Worm (Caenorhabditis elegans) whole organism, young adult: ENCODE data around the gene T16H12.9.

ENCODE experiments used
- B0019.2 ChIP-seq: fragments of 200-800 bp; sonication (Bioruptor generic); conservative IDR thresholded peaks from 2 replicates; pipeline ENCODE4 v1.3.6; 2022; ENCODE audit warnings: missing genetic modification reagents, missing genetic modification characterization, missing compliant biosample characterization
- C06A6.2 ChIP-seq: fragments of 200-800 bp; sonication (Bioruptor generic); conservative IDR thresholded peaks from 2 replicates; pipeline ENCODE4 v1.3.6; 2022; ENCODE audit warnings: missing genetic modification characterization, missing compliant biosample characterization
- D2030.7 ChIP-seq: fragments of 200-800 bp; sonication (Bioruptor generic); IDR thresholded peaks from 2 replicates; pipeline ENCODE4 v1.3.6; 2022; ENCODE audit warnings: missing genetic modification reagents, missing genetic modification characterization, missing compliant biosample characterization
- F57C9.4 ChIP-seq: sonication (generic microtip); optimal IDR thresholded peaks from 2 replicates; lab custom pipeline; 2017; ENCODE audit warnings: mild to moderate bottlenecking, missing genetic modification characterization, missing compliant biosample characterization
- K12H6.12 ChIP-seq: fragments of 200-800 bp; sonication (Bioruptor generic); optimal IDR thresholded peaks from 2 replicates; lab custom pipeline; 2018; ENCODE audit warnings: mild to moderate bottlenecking, missing genetic modification characterization, missing compliant biosample characterization
- ZK185.1 ChIP-seq: sonication (generic microtip); optimal IDR thresholded peaks from 2 replicates; lab custom pipeline; 2016; ENCODE audit warnings: mild to moderate bottlenecking, missing genetic modification characterization, missing compliant biosample characterization; ENCODE audit not compliant: poor library complexity, severe bottlenecking
- aptf-2 ChIP-seq: fragments of 200-800 bp; sonication (Bioruptor generic); conservative IDR thresholded peaks from 2 replicates; pipeline ENCODE4 v1.3.6; 2022; ENCODE audit warnings: missing genetic modification reagents, missing genetic modification characterization, missing compliant biosample characterization
- attf-3 ChIP-seq: fragments of 200-800 bp; sonication (Bioruptor generic); conservative IDR thresholded peaks from 2 replicates; pipeline ENCODE4 v1.3.6; 2022; ENCODE audit warnings: missing genetic modification reagents, missing genetic modification characterization, missing compliant biosample characterization
- attf-5 ChIP-seq: fragments of 200-800 bp; sonication (Bioruptor generic); optimal IDR thresholded peaks from 2 replicates; lab custom pipeline; 2018; ENCODE audit warnings: mild to moderate bottlenecking, missing genetic modification characterization, missing compliant biosample characterization
- bed-2 ChIP-seq: fragments of 200-800 bp; sonication (Bioruptor generic); IDR thresholded peaks from 2 replicates; pipeline ENCODE4 v1.3.6; 2022; ENCODE audit warnings: missing genetic modification reagents, missing genetic modification characterization, missing compliant biosample characterization
- ceh-27 ChIP-seq: fragments of 200-800 bp; sonication (Bioruptor generic); optimal IDR thresholded peaks from 2 replicates; lab custom pipeline; 2018; ENCODE audit warnings: mild to moderate bottlenecking, missing genetic modification characterization, moderate library complexity, missing compliant biosample characterization
- ceh-91 ChIP-seq: fragments of 200-800 bp; sonication (Bioruptor generic); IDR thresholded peaks from 2 replicates; pipeline ENCODE4 v1.3.6; 2022; ENCODE audit warnings: missing genetic modification reagents, missing genetic modification characterization, missing compliant biosample characterization
- die-1 ChIP-seq: sonication (generic microtip); optimal IDR thresholded peaks from 2 replicates; lab custom pipeline; 2016; ENCODE audit warnings: missing genotype, mild to moderate bottlenecking, missing genetic modification characterization, missing compliant biosample characterization
- efl-1 ChIP-seq: fragments of 150-350 bp; optimal IDR thresholded peaks from 2 replicates; lab custom pipeline; 2014; ENCODE audit warnings: missing biosample characterization, missing genetic modification reagents, missing genetic modification characterization
- egl-44 ChIP-seq: fragments of 200-800 bp; sonication (Bioruptor generic); IDR thresholded peaks from 2 replicates; pipeline ENCODE4 v1.3.6; 2022; ENCODE audit warnings: missing genetic modification reagents, missing genetic modification characterization, missing compliant biosample characterization
- ekl-4 ChIP-seq: fragments of 200-800 bp; sonication (Bioruptor generic); IDR thresholded peaks from 2 replicates; pipeline ENCODE4 v1.3.6; 2022; ENCODE audit warnings: missing genetic modification reagents, missing genetic modification characterization, missing compliant biosample characterization
- fkh-3 ChIP-seq: sonication (generic microtip); optimal IDR thresholded peaks from 2 replicates; lab custom pipeline; 2016; ENCODE audit warnings: mild to moderate bottlenecking, missing genetic modification characterization, missing compliant biosample characterization
- gei-17 ChIP-seq: fragments of 200-800 bp; sonication (Bioruptor generic); optimal IDR thresholded peaks from 2 replicates; lab custom pipeline; 2018; ENCODE audit warnings: mild to moderate bottlenecking, missing genetic modification characterization, missing compliant biosample characterization
- hlh-12 ChIP-seq: sonication (generic microtip); optimal IDR thresholded peaks from 2 replicates; lab custom pipeline; 2016; ENCODE audit warnings: missing genetic modification characterization, missing compliant biosample characterization
- hmg-1.2 ChIP-seq: fragments of 200-800 bp; sonication (Bioruptor generic); IDR thresholded peaks from 2 replicates; pipeline ENCODE4 v1.3.6; 2022; ENCODE audit warnings: missing genetic modification reagents, missing genetic modification characterization, missing compliant biosample characterization
- let-526 ChIP-seq: fragments of 200-800 bp; sonication (Bioruptor generic); IDR thresholded peaks from 2 replicates; pipeline ENCODE4 v1.3.6; 2022; ENCODE audit warnings: missing genetic modification reagents, missing genetic modification characterization, missing compliant biosample characterization
- let-607 ChIP-seq, 2 experiments: fragments of 200-800 bp in 1 of 2; sonication (Bioruptor generic) in 1 of 2; sonication (generic microtip) in 1 of 2; optimal IDR thresholded peaks; 2 replicates each; lab custom pipeline; 2016 to 2018; ENCODE audit warnings: mild to moderate bottlenecking in 2 of 2, missing compliant biosample characterization in 2 of 2, missing genetic modification characterization in 2 of 2, moderate library complexity in 2 of 2, missing genotype in 1 of 2
- lin-40 ChIP-seq: sonication (generic microtip); optimal IDR thresholded peaks from 2 replicates; lab custom pipeline; 2016; ENCODE audit warnings: missing genetic modification characterization, mild to moderate bottlenecking, missing compliant biosample characterization, missing genotype, missing genetic modification reagents
- lir-1 ChIP-seq: fragments of 200-800 bp; sonication (Bioruptor generic); conservative IDR thresholded peaks from 2 replicates; pipeline ENCODE4 v1.3.6; 2022; ENCODE audit warnings: missing genetic modification reagents, missing genetic modification characterization, missing compliant biosample characterization
- lsl-1 ChIP-seq: fragments of 200-800 bp; sonication (Bioruptor generic); optimal IDR thresholded peaks from 2 replicates; lab custom pipeline; 2018; ENCODE audit warnings: mild to moderate bottlenecking, missing genetic modification characterization, moderate library complexity, missing compliant biosample characterization
- madf-10 ChIP-seq: sonication (generic microtip); optimal IDR thresholded peaks from 2 replicates; lab custom pipeline; 2016; ENCODE audit warnings: mild to moderate bottlenecking, missing genetic modification characterization, missing compliant biosample characterization
- madf-6 ChIP-seq: fragments of 200-800 bp; sonication (Bioruptor generic); IDR thresholded peaks from 2 replicates; pipeline ENCODE4 v1.3.6; 2022; ENCODE audit warnings: missing genetic modification reagents, missing genetic modification characterization, missing compliant biosample characterization
- mcd-1 ChIP-seq: fragments of 200-800 bp; sonication (Bioruptor generic); IDR thresholded peaks from 2 replicates; pipeline ENCODE4 v1.3.6; 2022; ENCODE audit warnings: missing genetic modification reagents, missing genetic modification characterization, missing compliant biosample characterization
- nhr-120 ChIP-seq: fragments of 200-800 bp; sonication (Bioruptor generic); IDR thresholded peaks from 2 replicates; pipeline ENCODE4 v1.3.6; 2022; ENCODE audit warnings: missing genetic modification characterization, missing compliant biosample characterization
- nhr-179 ChIP-seq: sonication (generic microtip); optimal IDR thresholded peaks from 2 replicates; lab custom pipeline; 2016; ENCODE audit warnings: mild to moderate bottlenecking, missing genetic modification characterization, missing compliant biosample characterization
- pha-4 ChIP-seq: fragments of 150-350 bp; sonication (generic microtip); optimal IDR thresholded peaks from 2 replicates; lab custom pipeline; 2014; ENCODE audit warnings: missing biosample characterization, missing genetic modification reagents, missing genetic modification characterization
- rec-8 ChIP-seq, 2 experiments: sonication (generic microtip); optimal IDR thresholded peaks; 2 replicates each; lab custom pipeline; 2016; ENCODE audit warnings: mild to moderate bottlenecking in 2 of 2, missing genetic modification characterization in 2 of 2, missing genetic modification reagents in 2 of 2, missing genotype in 2 of 2, missing biosample characterization in 1 of 2, missing compliant biosample characterization in 1 of 2, moderate library complexity in 1 of 2
- snpc-1.1 ChIP-seq: sonication (generic microtip); optimal IDR thresholded peaks from 2 replicates; lab custom pipeline; 2017; ENCODE audit warnings: missing genetic modification characterization, mild to moderate bottlenecking, missing compliant biosample characterization, antibody characterized with exemption, moderate library complexity, missing genotype, missing genetic modification reagents; ENCODE audit not compliant: insufficient read depth
- snpc-1.3 ChIP-seq: sonication (generic microtip); optimal IDR thresholded peaks from 2 replicates; lab custom pipeline; 2017; ENCODE audit warnings: missing genetic modification characterization, mild to moderate bottlenecking, missing compliant biosample characterization, antibody characterized with exemption, moderate library complexity, missing genotype, missing genetic modification reagents; ENCODE audit not compliant: insufficient read depth
- snpc-3.4 ChIP-seq: sonication (generic microtip); optimal IDR thresholded peaks from 2 replicates; lab custom pipeline; 2017; ENCODE audit warnings: missing genetic modification characterization, mild to moderate bottlenecking, missing compliant biosample characterization, antibody characterized with exemption, moderate library complexity, missing genotype, missing genetic modification reagents
- tbx-9 ChIP-seq: sonication (generic microtip); optimal IDR thresholded peaks from 2 replicates; lab custom pipeline; 2016; ENCODE audit warnings: borderline replicate concordance, missing genetic modification characterization, inconsistent platforms, missing compliant biosample characterization
- unc-130 ChIP-seq: sonication (generic microtip); optimal IDR thresholded peaks from 2 replicates; lab custom pipeline; 2016; ENCODE audit warnings: missing genetic modification reagents, missing genetic modification characterization, missing compliant biosample characterization
- xnd-1 ChIP-seq: sonication (generic microtip); optimal IDR thresholded peaks from 2 replicates; lab custom pipeline; 2016; ENCODE audit warnings: missing genotype, missing genetic modification reagents, missing genetic modification characterization, missing compliant biosample characterization
- zim-3 ChIP-seq: sonication (generic microtip); optimal IDR thresholded peaks from 2 replicates; lab custom pipeline; 2017; ENCODE audit warnings: mild to moderate bottlenecking, missing genetic modification characterization, moderate library complexity, missing compliant biosample characterization
- ztf-18 ChIP-seq: sonication (generic microtip); optimal IDR thresholded peaks from 2 replicates; lab custom pipeline; 2016; ENCODE audit warnings: missing genotype, mild to moderate bottlenecking, missing genetic modification characterization, missing compliant biosample characterization
- ztf-22 ChIP-seq: fragments of 200-800 bp; sonication (Bioruptor generic); optimal IDR thresholded peaks from 2 replicates; lab custom pipeline; 2018; ENCODE audit warnings: mild to moderate bottlenecking, missing genetic modification characterization, moderate library complexity, missing compliant biosample characterization
- ztf-6 ChIP-seq: fragments of 200-800 bp; sonication (Bioruptor generic); IDR thresholded peaks from 2 replicates; pipeline ENCODE4 v1.3.6; 2022; ENCODE audit warnings: missing genetic modification reagents, missing genetic modification characterization, missing compliant biosample characterization

Gene T16H12.9

DNA sequence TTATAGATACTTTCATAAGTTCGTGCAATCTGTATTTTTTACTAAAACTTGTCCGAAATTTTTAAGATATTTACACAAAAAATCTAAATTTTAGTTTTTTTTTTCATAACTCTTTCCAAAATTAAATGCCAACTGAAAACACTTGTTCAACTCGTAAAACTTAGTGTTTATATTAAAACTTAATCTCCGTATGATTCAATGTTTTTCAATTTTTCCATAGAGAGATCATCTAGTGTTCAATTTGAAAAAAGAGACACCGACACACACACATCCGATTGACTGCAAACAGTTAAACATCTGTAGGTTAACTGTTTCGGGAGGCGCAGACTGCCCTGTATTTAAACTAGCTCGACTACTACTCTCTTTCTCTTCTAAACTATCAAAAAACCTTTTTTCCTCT lies at the start of gene T16H12.9:
Gene T16H12.9, plus strand, starts transcription at position 301 of the 400 bp plus-strand sequence.
- TF ChIP-seq hmg-1.2 (GFP tag; lab: Robert Waterston, UW) (no peak), mcd-1 (GFP tag; lab: Robert Waterston, UW) (no peak), die-1 (tag; lab: Kevin White, UChicago) (no peak), egl-44 (GFP tag; lab: Robert Waterston, UW) (no peak), madf-6 (GFP tag; lab: Robert Waterston, UW) (no peak), hlh-12 (no peak), snpc-1.1 (tag; lab: Kevin White, UChicago) (no peak), madf-10 (tag; lab: Kevin White, UChicago) (no peak), F57C9.4 (tag; lab: Kevin White, UChicago) (no peak), pha-4 (tag; lab: Kevin White, UChicago) (no peak), nhr-179 (tag; lab: Kevin White, UChicago) (no peak), let-526 (no peak), D2030.7 (GFP tag; lab: Robert Waterston, UW) (no peak), fkh-3 (tag; lab: Kevin White, UChicago) (no peak), xnd-1 (tag; lab: Kevin White, UChicago) (no peak), zim-3 (tag; lab: Kevin White, UChicago) (no peak), lin-40 (tag; lab: Kevin White, UChicago) (no peak)

DNA sequence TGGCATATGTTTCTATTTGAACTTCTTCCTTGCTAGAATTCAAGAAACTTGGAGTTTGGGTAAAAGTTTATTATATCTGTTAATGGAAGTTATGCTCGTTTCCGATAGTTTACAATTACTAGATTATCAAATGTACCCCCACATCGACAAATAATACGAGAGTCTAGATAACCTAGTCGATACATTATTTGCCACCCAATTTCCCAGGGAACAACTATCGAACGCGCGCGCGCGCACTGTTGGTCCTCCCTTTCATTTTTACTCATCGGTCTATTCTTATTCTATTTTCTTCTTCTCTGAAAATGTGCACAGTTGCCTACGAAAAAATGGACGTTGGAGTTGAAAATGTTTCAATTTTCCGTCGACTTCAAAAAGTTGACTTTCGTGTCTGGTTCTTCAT lies 48.5 kb upstream of the T16H12.9 start, which contains the start of gene T16G12.13:
Gene T16G12.13, plus strand, starts transcription at position 293 of the 400 bp plus-strand sequence.
- TF ChIP-seq ekl-4 (GFP tag; lab: Robert Waterston, UW) (no peak), egl-44 (GFP tag; lab: Robert Waterston, UW) (no peak), madf-6 (GFP tag; lab: Robert Waterston, UW) (peak; percentile 37; the same call in 1 of the 2 replicates), snpc-1.3 (tag; lab: Kevin White, UChicago) (no peak), aptf-2 (peak; percentile 91), efl-1 (GFP tag; lab: Kevin White, UChicago) (peak; percentile 31)

DNA sequence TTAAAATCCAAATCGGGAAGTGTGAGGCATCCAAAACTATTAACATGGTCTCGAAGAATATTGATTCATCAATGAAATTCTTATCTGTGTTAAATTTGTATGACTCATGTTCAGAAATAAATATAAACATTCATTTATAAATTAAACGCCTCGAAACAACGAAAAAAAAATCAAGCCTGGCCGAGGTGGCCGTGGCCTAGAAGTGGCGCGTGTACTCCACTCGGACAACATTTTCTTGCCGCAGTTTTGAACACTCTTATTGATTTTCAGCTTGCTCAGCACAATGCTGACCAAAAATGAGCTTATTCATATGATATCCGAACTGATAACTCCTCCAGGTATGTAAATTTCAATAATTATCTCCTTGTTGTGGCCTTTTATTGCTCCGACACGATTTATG lies 45.0 kb upstream of the T16H12.9 start, which contains the start of gene ekl-6:
Gene ekl-6, plus strand, starts transcription at position 265 of the 400 bp plus-strand sequence.
- TF ChIP-seq tbx-9 (tag; lab: Kevin White, UChicago) (no peak), ztf-22 (GFP tag; lab: Kevin White, UChicago) (no peak), madf-6 (GFP tag; lab: Robert Waterston, UW) (peak; percentile 53; the same call in 1 of the 2 replicates), lsl-1 (GFP tag; lab: Kevin White, UChicago) (peak; percentile 4), unc-130 (GFP tag; lab: Kevin White, UChicago) (peak; percentile 79), rec-8 (tag; optimal IDR thresholded peaks at IDR 0.05; lab: Kevin White, UChicago) (peak in 1 of 2 experiments; percentile 58), ztf-6 (GFP tag; lab: Robert Waterston, UW) (0 out of 2 replicates have a peak, but pooled peaks have one; percentile 6), ztf-18 (peak; percentile 6), attf-3 (GFP tag; lab: Robert Waterston, UW) (no peak), gei-17 (no peak), ZK185.1 (tag; lab: Kevin White, UChicago) (peak; percentile 89), K12H6.12 (tag; lab: Kevin White, UChicago) (peak; percentile 11), bed-2 (0 out of 2 replicates have a peak, but pooled peaks have one; percentile 29), snpc-3.4 (tag; lab: Kevin White, UChicago) (no peak), lir-1 (GFP tag; lab: Robert Waterston, UW) (0 out of 2 replicates have a peak, but pooled peaks have one; percentile 39), ceh-27 (peak; percentile 67), aptf-2 (0 out of 2 replicates have a peak, but pooled peaks have one; percentile 9), C06A6.2 (GFP tag; lab: Robert Waterston, UW) (no peak), mcd-1 (GFP tag; lab: Robert Waterston, UW) (peak; percentile 55), let-607 (tag; optimal IDR thresholded peaks at IDR 0.05; lab: Kevin White, UChicago) (peak in 1 of 2 experiments; percentile 41), attf-5 (GFP tag; lab: Kevin White, UChicago) (peak; percentile 44), B0019.2 (GFP tag; lab: Robert Waterston, UW) (0 out of 2 replicates have a peak, but pooled peaks have one; percentile 23), snpc-1.1 (tag; lab: Kevin White, UChicago) (no peak), nhr-120 (GFP tag; lab: Robert Waterston, UW) (no peak), ceh-91 (GFP tag; lab: Robert Waterston, UW) (peak; percentile 42; the same call in 1 of the 2 replicates)
